Fruit fly (Drosophila melanogaster) whole organism, adult: ENCODE data around the gene Nnk.

Source experiments
- CG11617 ChIP-seq: fragments of 200-800 bp; sonication (Bioruptor generic); optimal IDR thresholded peaks from 2 replicates; lab custom pipeline; 2017; ENCODE audit warnings: mild to moderate bottlenecking, missing biosample characterization, missing genetic modification reagents, missing genetic modification characterization
- CG12768 ChIP-seq: fragments of 200-800 bp; sonication (Bioruptor generic); optimal IDR thresholded peaks from 2 replicates; lab custom pipeline; 2017; ENCODE audit warnings: missing biosample characterization, missing genetic modification characterization, mild to moderate bottlenecking, moderate library complexity, missing genetic modification reagents
- CG14711 ChIP-seq: fragments of 200-800 bp; sonication (Bioruptor generic); optimal IDR thresholded peaks from 2 replicates; lab custom pipeline; 2018; ENCODE audit warnings: missing biosample characterization, mild to moderate bottlenecking, missing genetic modification characterization, moderate library complexity
- CG1620 ChIP-seq: fragments of 200-800 bp; sonication (Bioruptor generic); optimal IDR thresholded peaks from 2 replicates; lab custom pipeline; 2016; ENCODE audit warnings: missing biosample characterization, missing genetic modification characterization
- CG33017 ChIP-seq: fragments of 200-800 bp; sonication (Bioruptor generic); optimal IDR thresholded peaks from 2 replicates; lab custom pipeline; 2018; ENCODE audit warnings: missing biosample characterization, mild to moderate bottlenecking, missing genetic modification characterization, moderate library complexity
- CG5204 ChIP-seq: fragments of 200-800 bp; sonication (Bioruptor generic); optimal IDR thresholded peaks from 2 replicates; lab custom pipeline; 2016; ENCODE audit warnings: missing biosample characterization, missing genetic modification characterization
- CG7045 ChIP-seq: fragments of 200-800 bp; sonication (Bioruptor generic); optimal IDR thresholded peaks from 2 replicates; lab custom pipeline; 2017; ENCODE audit warnings: missing biosample characterization, mild to moderate bottlenecking, missing genetic modification characterization
- CG7101 ChIP-seq: fragments of 200-800 bp; sonication (Bioruptor generic); optimal IDR thresholded peaks from 2 replicates; lab custom pipeline; 2018; ENCODE audit warnings: missing biosample characterization, mild to moderate bottlenecking, missing genetic modification characterization, moderate library complexity
- Clk ChIP-seq: fragments of 200-800 bp; sonication (Bioruptor generic); optimal IDR thresholded peaks from 2 replicates; lab custom pipeline; 2017; ENCODE audit warnings: missing biosample characterization, missing genetic modification characterization
- Crg-1 ChIP-seq: fragments of 200-800 bp; sonication (Bioruptor generic); optimal IDR thresholded peaks from 2 replicates; lab custom pipeline; 2016; ENCODE audit warnings: missing biosample characterization, missing genetic modification characterization
- Hr96 ChIP-seq: fragments of 200-800 bp; sonication (Bioruptor generic); optimal IDR thresholded peaks from 2 replicates; lab custom pipeline; 2016; ENCODE audit warnings: missing biosample characterization, missing genetic modification characterization
- Mnt ChIP-seq: fragments of 200-800 bp; sonication (Bioruptor generic); optimal IDR thresholded peaks from 2 replicates; lab custom pipeline; 2016; ENCODE audit warnings: missing biosample characterization, mild to moderate bottlenecking, missing genetic modification characterization
- bab1 ChIP-seq: fragments of 200-800 bp; sonication (Bioruptor generic); optimal IDR thresholded peaks from 3 replicates; lab custom pipeline; 2019; ENCODE audit warnings: missing biosample characterization, mild to moderate bottlenecking, missing genetic modification characterization, moderate library complexity
- cic ChIP-seq: fragments of 200-800 bp; sonication (Bioruptor generic); optimal IDR thresholded peaks from 2 replicates; lab custom pipeline; 2017; ENCODE audit warnings: missing biosample characterization, mild to moderate bottlenecking, missing genetic modification characterization, moderate library complexity
- cnc ChIP-seq, 2 experiments: fragments of >200 bp; optimal IDR thresholded peaks; 2 replicates each; lab custom pipeline; 2017
- kay ChIP-seq: fragments of 200-800 bp; sonication (Bioruptor generic); peaks from one replicate; lab custom pipeline; 2016; ENCODE audit warnings: missing biosample characterization, missing genetic modification characterization, borderline replicate concordance
- ovo ChIP-seq: fragments of 200-800 bp; sonication (Bioruptor generic); optimal IDR thresholded peaks from 2 replicates; lab custom pipeline; 2016; ENCODE audit warnings: missing biosample characterization, missing genetic modification characterization
- pad ChIP-seq: fragments of 200-800 bp; sonication (Bioruptor generic); optimal IDR thresholded peaks from 3 replicates; lab custom pipeline; 2017; ENCODE audit warnings: missing biosample characterization, missing genetic modification characterization, mild to moderate bottlenecking, moderate library complexity, missing genetic modification reagents
- tj ChIP-seq: fragments of 200-800 bp; sonication (Bioruptor generic); optimal IDR thresholded peaks from 3 replicates; lab custom pipeline; 2017; ENCODE audit warnings: missing biosample characterization, mild to moderate bottlenecking, missing genetic modification characterization, moderate library complexity
- toe ChIP-seq: fragments of 200-800 bp; sonication (Bioruptor generic); optimal IDR thresholded peaks from 2 replicates; lab custom pipeline; 2016; ENCODE audit warnings: missing biosample characterization, missing genetic modification characterization

The Nnk gene

DNA sequence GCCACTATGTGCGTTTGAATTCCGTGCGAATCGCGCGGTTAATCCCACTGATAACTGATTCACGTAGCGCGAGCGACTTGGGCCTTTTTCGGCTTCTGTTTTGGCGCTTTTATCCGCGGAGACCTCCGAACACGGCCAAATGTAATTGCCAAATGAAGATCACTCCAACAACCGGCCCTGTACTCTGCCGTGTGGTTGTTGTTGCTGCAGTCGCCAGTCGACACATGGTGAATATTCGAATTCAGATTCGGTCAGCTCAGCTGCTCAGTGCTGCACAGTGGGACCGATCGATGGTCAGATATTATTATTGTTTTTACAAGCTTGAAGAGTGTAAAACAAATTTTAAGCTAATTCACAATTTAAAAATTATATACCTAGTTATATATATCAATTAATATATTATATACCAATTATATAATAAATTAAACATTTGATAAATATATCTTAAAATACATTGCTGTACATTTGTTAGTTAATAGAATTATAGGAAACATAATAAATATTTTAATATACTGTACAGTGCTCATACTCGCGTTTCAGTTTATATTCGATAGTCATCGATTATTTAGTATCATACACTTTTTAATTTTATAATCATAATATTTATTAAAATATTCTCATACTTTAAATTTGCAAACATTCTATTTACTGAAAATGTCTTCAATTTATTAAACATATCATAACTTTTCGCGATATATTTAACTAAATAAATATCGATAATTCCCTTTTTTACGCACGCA lies 10.5 kb downstream of the Nnk start, which contains the start of gene CG43102:
Gene CG43102, minus strand, starts transcription at position 156 of the 740 bp plus-strand sequence.
- TF ChIP-seq Hr96 (peak; percentile 58), kay (GFP tag; lab: Kevin White, UChicago) (no peak), CG7045 (GFP tag; lab: Kevin White, UChicago) (peak; percentile 34), toe (GFP tag; lab: Kevin White, UChicago) (peak; percentile 31), CG11617 (GFP tag; lab: Kevin White, UChicago) (peak; percentile 60), CG1620 (GFP tag; lab: Kevin White, UChicago) (peak; percentile 22), cic (GFP tag; lab: Kevin White, UChicago) (no peak), cnc (optimal IDR thresholded peaks at IDR 0.05; lab: Kevin White, UChicago) (no peak), CG33017 (tag; lab: Kevin White, UChicago) (peak; percentile 60), CG5204 (peak; percentile 20), Mnt (peak; percentile 49), tj (GFP tag; lab: Kevin White, UChicago) (peak; percentile 7), ovo (GFP tag; lab: Kevin White, UChicago) (peak; percentile 12), Clk (GFP tag; lab: Kevin White, UChicago) (no peak), pad (GFP tag; lab: Kevin White, UChicago) (no peak), CG7101 (tag; lab: Kevin White, UChicago) (peak; percentile 69), CG14711 (peak; percentile 92), CG12768 (GFP tag; lab: Kevin White, UChicago) (no peak), bab1 (GFP tag; lab: Kevin White, UChicago) (peak; percentile 73), Crg-1 (no peak)

DNA sequence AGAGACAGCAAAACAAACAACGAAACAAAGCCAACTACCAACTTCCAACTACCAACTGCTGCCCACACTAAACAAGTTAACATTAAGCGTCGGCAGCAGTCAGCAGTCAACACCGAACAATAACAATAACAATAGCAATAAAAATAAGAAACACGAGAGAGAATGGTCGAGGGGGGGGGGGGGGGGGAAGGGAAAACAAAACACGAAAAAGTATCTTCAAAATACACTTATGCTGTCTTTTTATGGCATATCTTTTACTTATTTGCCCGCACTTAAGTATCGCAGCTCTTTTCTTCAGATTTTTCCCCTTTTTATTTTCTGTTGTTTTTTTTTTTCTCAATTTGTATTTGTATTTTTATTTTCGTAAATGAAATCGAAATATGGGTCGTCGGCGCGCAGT lies 11.8 kb downstream of the Nnk start:
- TF ChIP-seq Crg-1 (no peak), CG1620 (GFP tag; lab: Kevin White, UChicago) (no peak), CG12768 (GFP tag; lab: Kevin White, UChicago) (no peak), CG11617 (GFP tag; lab: Kevin White, UChicago) (no peak), tj (GFP tag; lab: Kevin White, UChicago) (no peak), Clk (GFP tag; lab: Kevin White, UChicago) (no peak), CG7045 (GFP tag; lab: Kevin White, UChicago) (no peak), CG33017 (tag; lab: Kevin White, UChicago) (no peak), CG7101 (tag; lab: Kevin White, UChicago) (no peak), bab1 (GFP tag; lab: Kevin White, UChicago) (no peak), CG14711 (no peak), cic (GFP tag; lab: Kevin White, UChicago) (no peak), Mnt (no peak), Hr96 (no peak), cnc (optimal IDR thresholded peaks at IDR 0.05; lab: Kevin White, UChicago) (no peak), kay (GFP tag; lab: Kevin White, UChicago) (no peak), CG5204 (no peak), pad (GFP tag; lab: Kevin White, UChicago) (no peak)

DNA sequence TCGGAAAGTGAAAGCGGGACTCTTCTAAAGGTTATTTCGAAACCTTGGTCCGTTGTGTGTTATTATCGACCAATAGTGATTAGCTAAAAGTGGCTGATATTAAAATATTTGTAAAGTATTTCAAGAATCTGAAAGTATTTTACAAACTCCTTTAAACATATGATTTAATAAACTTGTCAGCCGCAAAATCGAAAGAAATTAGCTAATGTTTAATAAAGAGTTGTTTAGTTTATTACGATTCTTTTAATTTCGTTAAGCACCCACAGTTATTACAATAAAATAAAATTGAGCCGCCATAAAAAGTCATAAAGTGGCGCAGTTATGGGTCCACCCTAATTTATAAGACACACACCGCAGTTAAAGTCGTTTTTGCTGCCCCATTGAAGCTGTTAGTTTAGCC lies 15.1 kb downstream of the Nnk start:
- TF ChIP-seq pad (GFP tag; lab: Kevin White, UChicago) (no peak), toe (GFP tag; lab: Kevin White, UChicago) (no peak), CG5204 (no peak), CG11617 (GFP tag; lab: Kevin White, UChicago) (no peak), CG7101 (tag; lab: Kevin White, UChicago) (no peak)

DNA sequence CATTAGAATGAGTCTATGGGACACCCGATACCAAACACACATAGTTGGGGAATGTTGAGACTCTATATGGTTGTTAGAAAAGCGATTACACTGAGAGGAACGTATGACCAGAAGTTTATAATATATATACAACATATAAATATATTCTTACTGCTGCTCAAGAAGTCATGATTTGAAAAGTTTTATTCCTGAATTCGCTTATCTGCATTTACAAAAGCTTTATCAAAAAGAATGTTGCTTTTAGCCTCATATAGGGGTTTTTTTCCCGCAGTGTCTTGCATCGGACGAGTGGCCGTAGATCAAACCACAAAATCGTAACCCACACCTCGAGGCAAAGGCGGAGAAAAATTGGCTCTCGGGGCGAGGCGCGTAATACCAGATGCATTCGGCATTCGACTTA lies 17.3 kb downstream of the Nnk start:
- TF ChIP-seq CG1620 (GFP tag; lab: Kevin White, UChicago) (no peak), CG7045 (GFP tag; lab: Kevin White, UChicago) (no peak), bab1 (GFP tag; lab: Kevin White, UChicago) (no peak), CG5204 (no peak), ovo (GFP tag; lab: Kevin White, UChicago) (no peak), Clk (GFP tag; lab: Kevin White, UChicago) (no peak), toe (GFP tag; lab: Kevin White, UChicago) (no peak), CG7101 (tag; lab: Kevin White, UChicago) (no peak), cnc (optimal IDR thresholded peaks at IDR 0.05; lab: Kevin White, UChicago) (no peak)

DNA sequence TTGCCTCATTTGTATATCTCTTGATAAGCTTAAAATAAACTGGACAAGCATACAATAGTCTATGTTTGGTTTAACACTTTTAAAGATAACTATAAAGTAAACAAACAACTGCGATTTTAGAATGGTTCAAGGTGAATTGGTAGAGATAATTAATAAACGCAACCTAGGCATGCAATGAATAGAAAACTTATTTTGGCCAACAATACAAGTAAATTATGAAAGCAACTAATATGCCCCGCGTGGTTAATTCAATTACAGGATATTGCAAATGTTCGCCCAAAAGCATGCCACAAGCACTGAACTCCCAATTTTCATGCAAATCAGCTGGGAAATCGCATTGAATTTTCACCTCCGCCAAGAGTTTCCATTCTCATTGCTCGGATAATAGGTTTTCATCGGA lies 20.9 kb downstream of the Nnk start:
- no peak for TF ChIP-seq CG1620 (GFP tag; lab: Kevin White, UChicago)
- TF ChIP-seq toe (GFP tag; lab: Kevin White, UChicago) = no peak
- TF ChIP-seq ovo (GFP tag; lab: Kevin White, UChicago) = no peak

DNA sequence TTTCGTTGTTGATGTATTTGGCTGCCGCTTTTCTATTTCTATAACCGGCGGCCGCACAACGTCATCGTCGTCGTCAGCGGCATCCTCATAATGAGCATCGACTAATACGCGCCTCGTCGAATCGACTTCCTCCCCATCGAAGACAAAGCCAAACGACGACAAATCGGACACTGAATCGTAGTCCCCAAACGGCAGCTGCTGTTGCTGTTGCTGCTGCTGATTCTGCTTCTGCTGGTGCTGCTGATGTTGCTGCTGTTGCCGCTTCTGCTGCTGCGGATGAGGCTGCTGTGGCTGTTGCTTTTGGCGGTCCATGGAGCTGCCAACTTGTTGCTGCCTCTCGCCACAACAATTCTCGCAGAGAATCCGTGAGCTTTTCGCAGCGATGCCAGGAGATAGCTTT lies 21.9 kb downstream of the Nnk start:
- TF ChIP-seq cnc (optimal IDR thresholded peaks at IDR 0.05; lab: Kevin White, UChicago) = no peak
- no peak for TF ChIP-seq CG1620 (GFP tag; lab: Kevin White, UChicago)
- TF ChIP-seq tj (GFP tag; lab: Kevin White, UChicago) = peak; percentile 2
- no peak for TF ChIP-seq CG11617 (GFP tag; lab: Kevin White, UChicago)
- TF ChIP-seq Mnt = peak; percentile 2
- peak; percentile 25 for TF ChIP-seq kay (GFP tag; lab: Kevin White, UChicago)
- no peak for TF ChIP-seq CG7045 (GFP tag; lab: Kevin White, UChicago)
